Fruit fly (Drosophila melanogaster) Kc167 (cell line): ENCODE measurements around the gene CG15643.

Source experiments
- Sin3A ChIP-seq: fragments of >200 bp; optimal IDR thresholded peaks from 2 replicates; lab custom pipeline; 2018; ENCODE audit warnings: missing external identifiers
- h ChIP-seq: fragments of >200 bp; optimal IDR thresholded peaks from 3 replicates; lab custom pipeline; 2018; ENCODE audit warnings: missing external identifiers
- insv ChIP-seq: fragments of >200 bp; optimal IDR thresholded peaks from 3 replicates; lab custom pipeline; 2018; ENCODE audit warnings: missing external identifiers
- psq ChIP-seq: fragments of >200 bp; optimal IDR thresholded peaks from 2 replicates; lab custom pipeline; 2017; ENCODE audit warnings: missing external identifiers
- ttk ChIP-seq: sonication (Bioruptor generic); optimal IDR thresholded peaks from 2 replicates; lab custom pipeline; 2017; ENCODE audit warnings: missing external identifiers

dm6 chrX:15610957-15611356, 39.0 kb upstream of the CG15643 start:
- no peak for TF ChIP-seq psq (lab: Kevin White, UChicago)
- no peak for TF ChIP-seq h (lab: Kevin White, UChicago)
- no peak for TF ChIP-seq insv (lab: Kevin White, UChicago)
- TF ChIP-seq Sin3A (lab: Kevin White, UChicago): no peak
- no peak for TF ChIP-seq ttk (lab: Kevin White, UChicago)
